Fruit fly (Drosophila melanogaster): Measurements from ENCODE around the gene CG14671.

Gene CG14671

DNA sequence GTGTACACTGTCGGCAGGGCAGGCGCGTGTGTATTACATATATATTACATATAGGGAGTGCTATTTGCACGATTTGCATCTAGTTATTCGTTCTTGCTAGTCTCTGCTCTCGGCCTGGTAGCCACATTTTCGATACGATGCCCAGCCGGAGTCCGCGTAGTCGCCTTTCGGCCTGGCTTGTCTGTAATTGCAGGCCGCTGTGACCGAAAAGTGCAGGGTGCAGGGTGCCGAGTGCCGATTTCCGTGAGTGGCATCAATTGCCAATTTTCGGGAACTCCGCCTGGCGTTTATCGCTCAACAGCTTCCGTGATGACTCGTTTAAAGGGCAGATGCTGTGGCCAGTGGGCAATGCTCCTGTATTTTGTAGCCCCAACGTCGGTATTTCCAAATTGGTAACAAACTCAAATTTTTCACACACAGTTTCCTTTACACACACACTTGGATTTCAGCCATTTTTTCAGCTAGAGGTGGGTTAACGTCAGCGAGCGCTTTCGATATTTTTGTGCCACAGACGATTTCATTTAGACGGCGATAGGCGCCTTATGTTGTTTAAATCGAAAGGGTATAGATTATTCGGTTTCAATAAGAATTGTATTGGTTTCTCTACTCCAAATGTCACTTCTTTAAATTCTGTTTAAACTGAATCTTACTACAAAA, 23.4 kb upstream of the CG14671 start, which contains the start of gene CG2926 (continued):
- TF ChIP-seq inv (GFP tag; IDR thresholded peaks at IDR 0.05; ENCODE audit: partially characterized antibody): peak; percentile 84
- peak; percentile 81 for TF ChIP-seq Dref (GFP tag; IDR thresholded peaks at IDR 0.05)
- TF ChIP-seq dati (GFP tag; IDR thresholded peaks at IDR 0.05): no peak
- no peak for TF ChIP-seq CG12942 (GFP tag; optimal IDR thresholded peaks at IDR 0.05)
- no peak for TF ChIP-seq CG17328 (GFP tag; IDR thresholded peaks at IDR 0.05)
- TF ChIP-seq CG17186 (GFP tag; optimal IDR thresholded peaks at IDR 0.05): peak; percentile 76
- no peak for TF ChIP-seq nom (GFP tag; optimal IDR thresholded peaks at IDR 0.05)
- TF ChIP-seq Doc3 (GFP tag; IDR thresholded peaks at IDR 0.05; ENCODE audit: partially characterized antibody): peak; percentile 74; the same call in 2 of the 3 replicates
- TF ChIP-seq CG1024 (GFP tag; IDR thresholded peaks at IDR 0.05): no peak
- TF ChIP-seq fd102C (GFP tag; optimal IDR thresholded peaks at IDR 0.05): no peak
- peak; percentile 44 for TF ChIP-seq CG9609 (GFP tag; optimal IDR thresholded peaks at IDR 0.05)
- peak; percentile 21 for TF ChIP-seq Side (GFP tag; optimal IDR thresholded peaks at IDR 0.05)
- TF ChIP-seq CG2875 (GFP tag; optimal IDR thresholded peaks at IDR 0.05): no peak
- TF ChIP-seq corto (GFP tag; optimal IDR thresholded peaks at IDR 0.05): no peak
- peak; percentile 80 for TF ChIP-seq CG34224 (GFP tag; IDR thresholded peaks at IDR 0.05; ENCODE audit: partially characterized antibody)
- TF ChIP-seq MESR4 (GFP tag; optimal IDR thresholded peaks at IDR 0.05): peak; percentile 94
- no peak for TF ChIP-seq eyg (GFP tag; optimal IDR thresholded peaks at IDR 0.05)
- peak; percentile 94 for TF ChIP-seq CG6791 (GFP tag; IDR thresholded peaks at IDR 0.05; ENCODE audit: partially characterized antibody)
- TF ChIP-seq CG10267 (tag; optimal IDR thresholded peaks at IDR 0.05): no peak
- TF ChIP-seq NFAT (GFP tag; IDR thresholded peaks at IDR 0.05): peak; percentile 56
- TF ChIP-seq BEAF-32 (GFP tag; optimal IDR thresholded peaks at IDR 0.05): peak; percentile 87
- no peak for TF ChIP-seq CG17568 (GFP tag; optimal IDR thresholded peaks at IDR 0.05)
- TF ChIP-seq Ets97D (GFP tag; optimal IDR thresholded peaks at IDR 0.05): peak; percentile 55
- peak; percentile 26 for TF ChIP-seq gfzf (GFP tag; optimal IDR thresholded peaks at IDR 0.05)
- TF ChIP-seq dimm (GFP tag; IDR thresholded peaks at IDR 0.05): no peak
- TF ChIP-seq repo (GFP tag; optimal IDR thresholded peaks at IDR 0.05): peak; percentile 16
- TF ChIP-seq Mrtf (GFP tag; IDR thresholded peaks at IDR 0.05): no peak; the same call in 2 of the 3 replicates
- no peak for TF ChIP-seq sug (tag; optimal IDR thresholded peaks at IDR 0.05)
- TF ChIP-seq mam (GFP tag; optimal IDR thresholded peaks at IDR 0.05): peak; percentile 70
- TF ChIP-seq Doc2 (GFP tag; IDR thresholded peaks at IDR 0.05): no peak
- no peak for TF ChIP-seq unpg (GFP tag; optimal IDR thresholded peaks at IDR 0.05)
- TF ChIP-seq CG11456 (GFP tag; IDR thresholded peaks at IDR 0.05): peak; percentile 58; the same call in 2 of the 3 replicates
- no peak for TF ChIP-seq seq (GFP tag; IDR thresholded peaks at IDR 0.05)
- TF ChIP-seq Fer1 (GFP tag; optimal IDR thresholded peaks at IDR 0.05): no peak
- no peak for TF ChIP-seq dmrt99B (tag; optimal IDR thresholded peaks at IDR 0.05)
- peak in 1 of 2 experiments; percentile 51 for TF ChIP-seq chif (GFP tag; optimal IDR thresholded peaks at IDR 0.05)
- no peak for TF ChIP-seq danr (GFP tag; IDR thresholded peaks at IDR 0.05)
- no peak for TF ChIP-seq Dip3 (GFP tag; optimal IDR thresholded peaks at IDR 0.05)
- TF ChIP-seq caup (GFP tag; optimal IDR thresholded peaks at IDR 0.05; ENCODE audit: severe bottlenecking): peak; percentile 9
- no peak for TF ChIP-seq CG11398 (GFP tag; optimal IDR thresholded peaks at IDR 0.05)
- no peak for TF ChIP-seq CG4328 (GFP tag; optimal IDR thresholded peaks at IDR 0.05)
- no peak for TF ChIP-seq Xbp1 (GFP tag; optimal IDR thresholded peaks at IDR 0.05)
- TF ChIP-seq Fer2 (tag; optimal IDR thresholded peaks at IDR 0.05): no peak
- 0 out of 2 replicates have a peak, but pooled peaks have one; percentile 5 for TF ChIP-seq gsb (GFP tag; IDR thresholded peaks at IDR 0.05)
- TF ChIP-seq eve (GFP tag; optimal IDR thresholded peaks at IDR 0.05): no peak
- TF ChIP-seq CG2202 (tag; optimal IDR thresholded peaks at IDR 0.05): no peak
- TF ChIP-seq CG18599 (GFP tag; optimal IDR thresholded peaks at IDR 0.05): no peak
- TF ChIP-seq az2 (GFP tag; optimal IDR thresholded peaks at IDR 0.05): no peak
- TF ChIP-seq tio (GFP tag; optimal IDR thresholded peaks at IDR 0.05): no peak
